Worm (Caenorhabditis elegans) whole organism, mixed stage, embryonic: ENCODE results near the gene col-149.

Experiments
- bed-3 ChIP-seq: fragments of 200-800 bp; sonication (Bioruptor generic); optimal IDR thresholded peaks from 3 replicates; lab custom pipeline; 2018; ENCODE audit warnings: mild to moderate bottlenecking, missing genetic modification characterization, moderate library complexity, missing compliant biosample characterization
- blmp-1 ChIP-seq: fragments of 150-350 bp; optimal IDR thresholded peaks from 2 replicates; lab custom pipeline; 2014; ENCODE audit warnings: missing biosample characterization, missing genetic modification characterization
- ceh-39 ChIP-seq: fragments of 150-350 bp; optimal IDR thresholded peaks from 2 replicates; lab custom pipeline; 2014; ENCODE audit warnings: missing biosample characterization, missing genetic modification characterization
- nhr-12 ChIP-seq: fragments of 150-350 bp; optimal IDR thresholded peaks from 2 replicates; lab custom pipeline; 2014; ENCODE audit warnings: missing biosample characterization, missing genetic modification characterization
- unc-62 ChIP-seq: fragments of 150-350 bp; optimal IDR thresholded peaks from 2 replicates; lab custom pipeline; 2014; ENCODE audit warnings: missing biosample characterization, missing genetic modification reagents, missing genetic modification characterization

ce11 chrV:10307283-10307682 lies 14.6 kb upstream of the col-149 start, which contains the start of gene che-12:
- TF ChIP-seq nhr-12 (tag; lab: Kevin White, UChicago) (no peak), blmp-1 (tag; lab: Kevin White, UChicago) (no peak), ceh-39 (tag; lab: Kevin White, UChicago) (no peak), unc-62 (GFP tag; lab: Kevin White, UChicago) (no peak), bed-3 (GFP tag; lab: Kevin White, UChicago) (no peak)
